Fruit fly (Drosophila melanogaster) whole organism, prepupa: ENCODE data around the gene ncm.

Source experiments
- Blimp-1 ChIP-seq: fragments of 200-800 bp; sonication (Bioruptor generic); optimal IDR thresholded peaks from 3 replicates; lab custom pipeline; 2017; ENCODE audit warnings: missing biosample characterization, missing genetic modification characterization, mild to moderate bottlenecking, moderate library complexity, missing genetic modification reagents
- CG10631 ChIP-seq: fragments of 200-800 bp; sonication (Bioruptor generic); optimal IDR thresholded peaks from 2 replicates; lab custom pipeline; 2016; ENCODE audit warnings: missing biosample characterization, missing genetic modification characterization
- CG11294 ChIP-seq: fragments of 200-800 bp; sonication (Bioruptor generic); IDR thresholded peaks from 2 replicates; pipeline ENCODE4 v1.3.6; 2022; ENCODE audit warnings: missing biosample characterization, missing genetic modification characterization
- CG11762 ChIP-seq: fragments of 200-800 bp; sonication (Bioruptor generic); optimal IDR thresholded peaks from 3 replicates; lab custom pipeline; 2016; ENCODE audit warnings: missing biosample characterization, missing genetic modification characterization; ENCODE audit not compliant: insufficient read depth
- CG11902 ChIP-seq: fragments of 200-800 bp; sonication (Bioruptor generic); optimal IDR thresholded peaks from 3 replicates; lab custom pipeline; 2016; ENCODE audit warnings: missing biosample characterization, missing genetic modification characterization
- CG1621 ChIP-seq: fragments of 200-800 bp; sonication (Bioruptor generic); optimal IDR thresholded peaks from 3 replicates; lab custom pipeline; 2018; ENCODE audit warnings: missing biosample characterization, mild to moderate bottlenecking, missing genetic modification characterization
- CG16779 ChIP-seq: fragments of 200-800 bp; sonication (Bioruptor generic); optimal IDR thresholded peaks from 3 replicates; lab custom pipeline; 2017; ENCODE audit warnings: missing biosample characterization, mild to moderate bottlenecking, missing genetic modification characterization
- CG3032 ChIP-seq: fragments of 200-800 bp; optimal IDR thresholded peaks from 2 replicates; lab custom pipeline; 2019; ENCODE audit warnings: missing biosample characterization, mild to moderate bottlenecking, missing genetic modification characterization, moderate library complexity
- CG31627 ChIP-seq: fragments of 200-800 bp; sonication (Bioruptor generic); optimal IDR thresholded peaks from 3 replicates; lab custom pipeline; 2016; ENCODE audit warnings: missing biosample characterization, missing genetic modification characterization
- CG32006 ChIP-seq: fragments of 200-800 bp; sonication (Bioruptor generic); optimal IDR thresholded peaks from 3 replicates; lab custom pipeline; 2017; ENCODE audit warnings: missing biosample characterization, mild to moderate bottlenecking, missing genetic modification characterization
- CG34406 ChIP-seq: fragments of 200-800 bp; sonication (Bioruptor generic); optimal IDR thresholded peaks from 3 replicates; lab custom pipeline; 2016; ENCODE audit warnings: missing biosample characterization, missing genetic modification characterization
- CG3919 ChIP-seq: fragments of 200-800 bp; sonication (Bioruptor generic); optimal IDR thresholded peaks from 3 replicates; lab custom pipeline; 2016; ENCODE audit warnings: missing biosample characterization, missing genetic modification characterization
- CG4318 ChIP-seq: fragments of 200-800 bp; sonication (Bioruptor generic); optimal IDR thresholded peaks from 3 replicates; lab custom pipeline; 2017; ENCODE audit warnings: missing biosample characterization, mild to moderate bottlenecking, missing genetic modification characterization
- CG6163 ChIP-seq: fragments of 200-800 bp; sonication (Bioruptor generic); IDR thresholded peaks from 3 replicates; pipeline ENCODE4 v1.3.6; 2022; ENCODE audit warnings: missing biosample characterization, missing genetic modification characterization
- CG6276 ChIP-seq: fragments of 200-800 bp; sonication (Bioruptor generic); optimal IDR thresholded peaks from 2 replicates; lab custom pipeline; 2017; ENCODE audit warnings: missing biosample characterization, mild to moderate bottlenecking, missing genetic modification characterization
- CG6792 ChIP-seq: fragments of 200-800 bp; sonication (Bioruptor generic); optimal IDR thresholded peaks from 3 replicates; lab custom pipeline; 2016; ENCODE audit warnings: missing biosample characterization, missing genetic modification characterization
- CG6808 ChIP-seq: fragments of 200-800 bp; sonication (Bioruptor generic); optimal IDR thresholded peaks from 3 replicates; lab custom pipeline; 2017; ENCODE audit warnings: missing biosample characterization, missing genetic modification characterization, mild to moderate bottlenecking, moderate library complexity, missing genetic modification reagents
- CG6854 ChIP-seq: fragments of 200-800 bp; sonication (Bioruptor generic); optimal IDR thresholded peaks from 2 replicates; lab custom pipeline; 2017; ENCODE audit warnings: missing biosample characterization, mild to moderate bottlenecking, missing genetic modification characterization
- CG7368 ChIP-seq: fragments of 200-800 bp; sonication (Bioruptor generic); optimal IDR thresholded peaks from 3 replicates; lab custom pipeline; 2016; ENCODE audit warnings: missing biosample characterization, missing genetic modification characterization
- CG8119 ChIP-seq: fragments of 200-800 bp; sonication (Bioruptor generic); IDR thresholded peaks from 3 replicates; pipeline ENCODE4 v1.3.6; 2022; ENCODE audit warnings: missing biosample characterization, missing genetic modification characterization
- CG8319 ChIP-seq: fragments of 200-800 bp; sonication (Bioruptor generic); optimal IDR thresholded peaks from 3 replicates; lab custom pipeline; 2016; ENCODE audit warnings: missing biosample characterization, missing genetic modification characterization
- CG8632 ChIP-seq: fragments of 200-800 bp; sonication (Bioruptor generic); optimal IDR thresholded peaks from 3 replicates; lab custom pipeline; 2016; ENCODE audit warnings: missing biosample characterization, missing genetic modification characterization
- Eip75B ChIP-seq: fragments of 200-800 bp; sonication (Bioruptor generic); optimal IDR thresholded peaks from 3 replicates; lab custom pipeline; 2016; ENCODE audit warnings: missing biosample characterization, missing genetic modification characterization
- Eip78C ChIP-seq: fragments of 200-800 bp; sonication (Bioruptor generic); peaks from one replicate; lab custom pipeline; 2016; ENCODE audit warnings: missing biosample characterization, missing genetic modification characterization
- Ets21C ChIP-seq: fragments of 200-800 bp; sonication (Bioruptor generic); optimal IDR thresholded peaks from 3 replicates; lab custom pipeline; 2016; ENCODE audit warnings: missing biosample characterization, missing genetic modification characterization
- Ets96B ChIP-seq: fragments of 200-800 bp; optimal IDR thresholded peaks from 2 replicates; lab custom pipeline; 2019; ENCODE audit warnings: missing biosample characterization, mild to moderate bottlenecking, missing genetic modification characterization, moderate library complexity
- Gug ChIP-seq: fragments of 200-800 bp; sonication (Bioruptor generic); IDR thresholded peaks from 2 replicates; pipeline ENCODE4 v1.3.6; 2022; ENCODE audit warnings: missing biosample characterization, missing genetic modification characterization
- Hr38 ChIP-seq: sonication (Bioruptor generic); optimal IDR thresholded peaks from 2 replicates; lab custom pipeline; 2016; ENCODE audit warnings: missing biosample characterization, missing genetic modification characterization
- Lpt ChIP-seq: fragments of 200-800 bp; sonication (Bioruptor generic); optimal IDR thresholded peaks from 3 replicates; lab custom pipeline; 2016; ENCODE audit warnings: missing biosample characterization, missing genetic modification characterization
- Met ChIP-seq: fragments of 200-800 bp; sonication (Bioruptor generic); optimal IDR thresholded peaks from 3 replicates; lab custom pipeline; 2016; ENCODE audit warnings: missing biosample characterization, missing genetic modification characterization
- OdsH ChIP-seq: fragments of 200-800 bp; sonication (Bioruptor generic); optimal IDR thresholded peaks from 3 replicates; lab custom pipeline; 2016; ENCODE audit warnings: missing biosample characterization, missing genetic modification characterization
- Smox ChIP-seq: fragments of 200-800 bp; sonication (Bioruptor generic); optimal IDR thresholded peaks from 3 replicates; lab custom pipeline; 2016; ENCODE audit warnings: missing biosample characterization, missing genetic modification characterization
- Sox102F ChIP-seq: fragments of 200-800 bp; sonication (Bioruptor generic); optimal IDR thresholded peaks from 2 replicates; lab custom pipeline; 2016; ENCODE audit warnings: missing biosample characterization, mild to moderate bottlenecking, missing genetic modification characterization
- Sox14 ChIP-seq: fragments of 200-800 bp; sonication (Bioruptor generic); optimal IDR thresholded peaks from 3 replicates; lab custom pipeline; 2016; ENCODE audit warnings: missing biosample characterization, missing genetic modification characterization
- Sox15 ChIP-seq: fragments of 200-800 bp; sonication (Bioruptor generic); optimal IDR thresholded peaks from 3 replicates; lab custom pipeline; 2016; ENCODE audit warnings: missing biosample characterization, missing genetic modification characterization
- achi ChIP-seq: fragments of 200-800 bp; sonication (Bioruptor generic); optimal IDR thresholded peaks from 3 replicates; lab custom pipeline; 2016; ENCODE audit warnings: missing biosample characterization, missing genetic modification characterization
- cyc ChIP-seq: fragments of 200-800 bp; sonication (Bioruptor generic); optimal IDR thresholded peaks from 3 replicates; lab custom pipeline; 2016; ENCODE audit warnings: missing biosample characterization, missing genetic modification characterization
- dsx ChIP-seq: fragments of 200-800 bp; optimal IDR thresholded peaks from 3 replicates; lab custom pipeline; 2019; ENCODE audit warnings: missing biosample characterization, mild to moderate bottlenecking, missing genetic modification characterization, moderate library complexity; ENCODE audit not compliant: poor library complexity, severe bottlenecking
- eg ChIP-seq: fragments of 200-800 bp; sonication (Bioruptor generic); IDR thresholded peaks from 3 replicates; pipeline ENCODE4 v1.3.6; 2022; ENCODE audit warnings: missing biosample characterization, missing genetic modification characterization
- esn ChIP-seq: fragments of 200-800 bp; sonication (Bioruptor generic); optimal IDR thresholded peaks from 2 replicates; lab custom pipeline; 2016; ENCODE audit warnings: missing biosample characterization, mild to moderate bottlenecking, missing genetic modification characterization, moderate library complexity
- fd59A ChIP-seq: fragments of 200-800 bp; sonication (Bioruptor generic); optimal IDR thresholded peaks from 2 replicates; lab custom pipeline; 2017; ENCODE audit warnings: missing biosample characterization, mild to moderate bottlenecking, missing genetic modification characterization, missing genetic modification reagents
- fd85E ChIP-seq: fragments of 200-800 bp; sonication (Bioruptor generic); optimal IDR thresholded peaks from 3 replicates; lab custom pipeline; 2016; ENCODE audit warnings: missing biosample characterization, missing genetic modification characterization
- fkh ChIP-seq: fragments of 200-800 bp; sonication (Bioruptor generic); optimal IDR thresholded peaks from 3 replicates; lab custom pipeline; 2017; ENCODE audit warnings: missing biosample characterization, mild to moderate bottlenecking, missing genetic modification characterization, moderate library complexity
- lz ChIP-seq: fragments of 200-800 bp; sonication (Bioruptor generic); optimal IDR thresholded peaks from 3 replicates; lab custom pipeline; 2016; ENCODE audit warnings: missing biosample characterization, missing genetic modification characterization
- net ChIP-seq: fragments of 200-800 bp; sonication (Bioruptor generic); optimal IDR thresholded peaks from 3 replicates; lab custom pipeline; 2016; ENCODE audit warnings: missing biosample characterization, missing genetic modification characterization
- pdm3 ChIP-seq: fragments of 200-800 bp; sonication (Bioruptor generic); optimal IDR thresholded peaks from 3 replicates; lab custom pipeline; 2016; ENCODE audit warnings: missing biosample characterization, missing genetic modification characterization
- salr ChIP-seq, 2 experiments: fragments of 200-800 bp; sonication (Bioruptor generic); optimal IDR thresholded peaks; 3 replicates each; lab custom pipeline; 2016 to 2018; ENCODE audit warnings: missing biosample characterization in 2 of 2, missing genetic modification characterization in 2 of 2, mild to moderate bottlenecking in 1 of 2
- spab ChIP-seq: fragments of 200-800 bp; sonication (Bioruptor generic); optimal IDR thresholded peaks from 2 replicates; lab custom pipeline; 2017; ENCODE audit warnings: missing biosample characterization, mild to moderate bottlenecking, missing genetic modification characterization, missing genetic modification reagents
- ss ChIP-seq, 2 experiments: fragments of 200-800 bp; sonication (Bioruptor generic); optimal IDR thresholded peaks; 2 replicates in 1 of 2; 3 replicates in 1 of 2; lab custom pipeline; 2017 to 2018; ENCODE audit warnings: mild to moderate bottlenecking in 2 of 2, missing biosample characterization in 2 of 2, missing genetic modification characterization in 2 of 2, moderate library complexity in 1 of 2
- svp ChIP-seq: fragments of 200-800 bp; sonication (Bioruptor generic); peaks from one replicate; lab custom pipeline; 2016; ENCODE audit warnings: missing biosample characterization, missing genetic modification characterization
- topi ChIP-seq: fragments of 200-800 bp; sonication (Bioruptor generic); optimal IDR thresholded peaks from 3 replicates; lab custom pipeline; 2016; ENCODE audit warnings: missing biosample characterization, missing genetic modification characterization
- vri ChIP-seq: fragments of 200-800 bp; sonication (Bioruptor generic); optimal IDR thresholded peaks from 3 replicates; lab custom pipeline; 2016; ENCODE audit warnings: missing biosample characterization, mild to moderate bottlenecking, missing genetic modification characterization

ncm gene

dm6 chr2L:18456932-18457583 is 8.3 kb upstream of the ncm start:
- TF ChIP-seq topi (GFP tag; lab: Kevin White, UChicago) (no peak), svp (GFP tag; lab: Kevin White, UChicago) (peak; percentile 95), Sox15 (no peak), fd85E (GFP tag; lab: Kevin White, UChicago) (no peak), eg (peak; percentile 69; the same call in 2 of the 3 replicates), OdsH (GFP tag; lab: Kevin White, UChicago) (no peak), CG6276 (GFP tag; lab: Kevin White, UChicago) (peak; percentile 47), Ets21C (no peak), CG11294 (GFP tag; lab: Robert Waterston, UW) (no peak), net (GFP tag; lab: Kevin White, UChicago) (peak; percentile 17), Smox (no peak), CG11902 (GFP tag; lab: Kevin White, UChicago) (no peak), achi (no peak), ss (GFP tag; optimal IDR thresholded peaks at IDR 0.05; lab: Kevin White, UChicago) (peak; percentile 60 to 86), CG16779 (tag; lab: Kevin White, UChicago) (peak; percentile 40), fd59A (GFP tag; lab: Kevin White, UChicago) (no peak), dsx (GFP tag; lab: Kevin White, UChicago) (peak; percentile 67), Lpt (peak; percentile 36), CG8632 (GFP tag; lab: Kevin White, UChicago) (peak; percentile 5), CG10631 (GFP tag; lab: Kevin White, UChicago) (no peak), vri (GFP tag; lab: Kevin White, UChicago) (no peak), esn (no peak), Eip75B (GFP tag; lab: Kevin White, UChicago) (peak; percentile 21), CG11762 (GFP tag; lab: Kevin White, UChicago) (no peak), CG8119 (GFP tag; lab: Robert Waterston, UW) (peak; percentile 64), CG3919 (GFP tag; lab: Kevin White, UChicago) (peak; percentile 31), cyc (GFP tag; lab: Kevin White, UChicago) (no peak), Hr38 (no peak), CG7368 (GFP tag; lab: Kevin White, UChicago) (no peak), lz (no peak), Met (peak; percentile 11), Blimp-1 (GFP tag; lab: Kevin White, UChicago) (no peak), Ets96B (tag; lab: Kevin White, UChicago) (peak; percentile 13), CG3032 (peak; percentile 35), CG6808 (GFP tag; lab: Kevin White, UChicago) (peak; percentile 74), CG34406 (GFP tag; lab: Kevin White, UChicago) (peak; percentile 22), CG8319 (GFP tag; lab: Kevin White, UChicago) (no peak), CG1621 (tag; lab: Kevin White, UChicago) (peak; percentile 57), Sox102F (peak; percentile 44), pdm3 (GFP tag; lab: Kevin White, UChicago) (no peak), Gug (no peak), Eip78C (GFP tag; lab: Kevin White, UChicago) (peak; percentile 57), CG32006 (GFP tag; lab: Kevin White, UChicago) (peak; percentile 6), salr (GFP tag; optimal IDR thresholded peaks at IDR 0.05; lab: Kevin White, UChicago) (peak in 1 of 2 experiments; percentile 33), spab (peak; percentile 11), CG4318 (GFP tag; lab: Kevin White, UChicago) (no peak), CG31627 (no peak), Sox14 (GFP tag; lab: Kevin White, UChicago) (peak; percentile 58), CG6163 (GFP tag; lab: Robert Waterston, UW) (peak; percentile 71), fkh (no peak), CG6854 (GFP tag; lab: Kevin White, UChicago) (peak; percentile 1), CG6792 (GFP tag; lab: Kevin White, UChicago) (no peak)
